Worm (Caenorhabditis elegans) whole organism, early embryonic: ENCODE measurements around the gene K08D8.2.

Experiments
- F13C5.2 ChIP-seq: sonication (generic microtip); optimal IDR thresholded peaks from 2 replicates; lab custom pipeline; 2017; ENCODE audit warnings: mild to moderate bottlenecking, missing genetic modification characterization, inconsistent platforms, missing compliant biosample characterization
- ama-1 ChIP-seq: fragments of 150-350 bp; optimal IDR thresholded peaks from 2 replicates; lab custom pipeline; 2014
- pes-1 ChIP-seq: fragments of 200-800 bp; sonication (Bioruptor generic); IDR thresholded peaks from 2 replicates; pipeline ENCODE4 v1.3.6; 2022; ENCODE audit warnings: missing genetic modification reagents, missing genetic modification characterization, missing compliant biosample characterization
- tra-4 ChIP-seq: sonication (generic microtip); optimal IDR thresholded peaks from 2 replicates; lab custom pipeline; 2017; ENCODE audit warnings: missing genetic modification characterization, missing compliant biosample characterization

- TF ChIP-seq tra-4 (tag; lab: Kevin White, UChicago): no peak
- TF ChIP-seq ama-1: no peak
- TF ChIP-seq pes-1: no peak
- TF ChIP-seq F13C5.2 (tag; lab: Kevin White, UChicago): no peak
Observed at ce11 chrIV:12890445-12890844, 12.4 kb upstream of the K08D8.2 start, which contains the start of gene K08D8.6.
